Fruit fly (Drosophila melanogaster) whole organism, embryonic: ENCODE data around the gene Gr98c.

ENCODE experiments used
- B-H2 ChIP-seq: fragments of 200-800 bp; sonication (Bioruptor generic); optimal IDR thresholded peaks from 2 replicates; lab custom pipeline; 2018; ENCODE audit warnings: missing biosample characterization, mild to moderate bottlenecking, missing genetic modification characterization
- CG10147 ChIP-seq: fragments of 200-800 bp; sonication (Bioruptor generic); optimal IDR thresholded peaks from 2 replicates; lab custom pipeline; 2019; ENCODE audit warnings: missing biosample characterization, mild to moderate bottlenecking, missing genetic modification characterization, moderate library complexity
- CG10462 ChIP-seq: fragments of 200-800 bp; sonication (Bioruptor generic); optimal IDR thresholded peaks from 2 replicates; lab custom pipeline; 2016; ENCODE audit warnings: missing biosample characterization, missing genetic modification characterization
- CG10654 ChIP-seq: fragments of 200-800 bp; sonication (Bioruptor generic); optimal IDR thresholded peaks from 2 replicates; lab custom pipeline; 2016; ENCODE audit warnings: missing biosample characterization, missing genetic modification characterization
- CG12104 ChIP-seq: fragments of 200-800 bp; sonication (Bioruptor generic); optimal IDR thresholded peaks from 3 replicates; lab custom pipeline; 2016; ENCODE audit warnings: missing biosample characterization, missing genetic modification characterization
- CG12744 ChIP-seq: fragments of 200-800 bp; sonication (Bioruptor generic); optimal IDR thresholded peaks from 2 replicates; lab custom pipeline; 2016; ENCODE audit warnings: missing biosample characterization, missing genetic modification characterization
- CG1529 ChIP-seq: fragments of 200-800 bp; sonication (Bioruptor generic); optimal IDR thresholded peaks from 3 replicates; lab custom pipeline; 2018; ENCODE audit warnings: missing biosample characterization, missing genetic modification characterization
- CG16813 ChIP-seq: fragments of 200-800 bp; sonication (Bioruptor generic); IDR thresholded peaks from 3 replicates; pipeline ENCODE4 v1.3.6; 2022; ENCODE audit warnings: missing biosample characterization, missing genetic modification characterization; ENCODE audit not compliant: partially characterized antibody
- CG17802 ChIP-seq: fragments of 200-800 bp; sonication (Bioruptor generic); optimal IDR thresholded peaks from 2 replicates; lab custom pipeline; 2018; ENCODE audit warnings: missing biosample characterization, mild to moderate bottlenecking, missing genetic modification characterization, moderate library complexity
- CG1792 ChIP-seq: fragments of 200-800 bp; sonication (Bioruptor generic); optimal IDR thresholded peaks from 2 replicates; lab custom pipeline; 2016; ENCODE audit warnings: missing biosample characterization, missing genetic modification characterization
- CG18476 ChIP-seq: fragments of 200-800 bp; sonication (Bioruptor generic); optimal IDR thresholded peaks from 2 replicates; lab custom pipeline; 2016; ENCODE audit warnings: missing biosample characterization, mild to moderate bottlenecking, missing genetic modification characterization
- CG4707 ChIP-seq: fragments of 200-800 bp; sonication (Bioruptor generic); optimal IDR thresholded peaks from 2 replicates; lab custom pipeline; 2018; ENCODE audit warnings: missing biosample characterization, mild to moderate bottlenecking, missing genetic modification characterization, moderate library complexity
- CG4820 ChIP-seq: fragments of 200-800 bp; sonication (Bioruptor generic); optimal IDR thresholded peaks from 3 replicates; lab custom pipeline; 2016; ENCODE audit warnings: missing biosample characterization, missing genetic modification characterization
- CG4854 ChIP-seq: fragments of 200-800 bp; sonication (Bioruptor generic); optimal IDR thresholded peaks from 2 replicates; lab custom pipeline; 2016; ENCODE audit warnings: missing biosample characterization, missing genetic modification characterization, inconsistent platforms
- CG5953 ChIP-seq: fragments of 200-800 bp; sonication (Bioruptor generic); IDR thresholded peaks from 2 replicates; pipeline ENCODE4 v1.3.6; 2022; ENCODE audit warnings: missing biosample characterization, missing genetic modification characterization
- CG6175 ChIP-seq: fragments of 200-800 bp; sonication (Bioruptor generic); IDR thresholded peaks from 3 replicates; pipeline ENCODE4 v1.3.6; 2022; ENCODE audit warnings: missing biosample characterization, missing genetic modification characterization
- CG7357 ChIP-seq: fragments of 200-800 bp; sonication (Bioruptor generic); IDR thresholded peaks from 3 replicates; pipeline ENCODE4 v1.3.6; 2022; ENCODE audit warnings: missing biosample characterization, missing genetic modification characterization
- CG8290 ChIP-seq, 3 experiments: fragments of 200-800 bp; sonication (Bioruptor generic); optimal IDR thresholded peaks; 2 replicates each; lab custom pipeline; 2016 to 2019; ENCODE audit warnings: missing biosample characterization in 3 of 3, missing genetic modification characterization in 3 of 3, mild to moderate bottlenecking in 2 of 3, moderate library complexity in 1 of 3
- CG8359 ChIP-seq: fragments of 200-800 bp; sonication (Bioruptor generic); optimal IDR thresholded peaks from 2 replicates; lab custom pipeline; 2017; ENCODE audit warnings: missing biosample characterization, mild to moderate bottlenecking, missing genetic modification characterization, borderline replicate concordance
- Dip2 ChIP-seq: fragments of 200-800 bp; sonication (Bioruptor generic); IDR thresholded peaks from 2 replicates; pipeline ENCODE4 v1.3.6; 2022; ENCODE audit warnings: missing biosample characterization, missing genetic modification characterization
- Dll ChIP-seq: fragments of 200-800 bp; sonication (Bioruptor generic); IDR thresholded peaks from 4 replicates; pipeline ENCODE4 v1.3.6; 2022; ENCODE audit warnings: missing biosample characterization, missing genetic modification characterization; ENCODE audit not compliant: partially characterized antibody
- Elba2 ChIP-seq: fragments of 200-800 bp; sonication (Bioruptor generic); optimal IDR thresholded peaks from 3 replicates; lab custom pipeline; 2016; ENCODE audit warnings: missing biosample characterization, missing genetic modification characterization
- Fer2 ChIP-seq: fragments of 200-800 bp; sonication (Bioruptor generic); optimal IDR thresholded peaks from 2 replicates; lab custom pipeline; 2018; ENCODE audit warnings: missing biosample characterization, mild to moderate bottlenecking, missing genetic modification characterization, moderate library complexity
- H15 ChIP-seq: fragments of 200-800 bp; sonication (Bioruptor generic); IDR thresholded peaks from 3 replicates; pipeline ENCODE4 v1.3.6; 2022; ENCODE audit warnings: missing biosample characterization, missing genetic modification characterization
- HLH54F ChIP-seq: fragments of 200-800 bp; sonication (Bioruptor generic); optimal IDR thresholded peaks from 3 replicates; lab custom pipeline; 2016; ENCODE audit warnings: missing biosample characterization, missing genetic modification characterization
- Hey ChIP-seq: fragments of 200-800 bp; sonication (Bioruptor generic); optimal IDR thresholded peaks from 3 replicates; lab custom pipeline; 2018; ENCODE audit warnings: missing biosample characterization, mild to moderate bottlenecking, missing genetic modification characterization
- Hmx ChIP-seq: fragments of 200-800 bp; sonication (Bioruptor generic); optimal IDR thresholded peaks from 2 replicates; lab custom pipeline; 2016; ENCODE audit warnings: missing biosample characterization, missing genetic modification characterization
- Hr3 ChIP-seq: fragments of 200-800 bp; sonication (Bioruptor generic); optimal IDR thresholded peaks from 3 replicates; lab custom pipeline; 2016; ENCODE audit warnings: missing biosample characterization, missing genetic modification characterization
- Lpt ChIP-seq: fragments of >200 bp; optimal IDR thresholded peaks from 2 replicates; lab custom pipeline; 2018; ENCODE audit warnings: missing biosample characterization, missing genetic modification characterization
- Opbp ChIP-seq: fragments of 200-800 bp; sonication (Bioruptor generic); IDR thresholded peaks from 3 replicates; pipeline ENCODE4 v1.3.6; 2022; ENCODE audit warnings: missing biosample characterization, missing genetic modification characterization; ENCODE audit not compliant: partially characterized antibody
- Sin3A ChIP-seq: fragments of >200 bp; optimal IDR thresholded peaks from 2 replicates; lab custom pipeline; 2018
- Vsx1 ChIP-seq: fragments of 200-800 bp; sonication (Bioruptor generic); optimal IDR thresholded peaks from 2 replicates; lab custom pipeline; 2017; ENCODE audit warnings: missing biosample characterization, mild to moderate bottlenecking, missing genetic modification characterization, missing genetic modification reagents
- az2 ChIP-seq: fragments of 200-800 bp; sonication (Bioruptor generic); optimal IDR thresholded peaks from 3 replicates; lab custom pipeline; 2016; ENCODE audit warnings: missing biosample characterization, missing genetic modification characterization
- bowl ChIP-seq: fragments of 200-800 bp; sonication (Bioruptor generic); IDR thresholded peaks from 2 replicates; pipeline ENCODE4 v1.3.6; 2022; ENCODE audit warnings: missing biosample characterization, missing genetic modification characterization
- btn ChIP-seq: fragments of 200-800 bp; sonication (Bioruptor generic); optimal IDR thresholded peaks from 2 replicates; lab custom pipeline; 2016; ENCODE audit warnings: missing biosample characterization, missing genetic modification characterization
- dm ChIP-seq: fragments of 200-800 bp; sonication (Bioruptor generic); optimal IDR thresholded peaks from 3 replicates; lab custom pipeline; 2016; ENCODE audit warnings: missing biosample characterization, missing genetic modification characterization
- dpn ChIP-seq, 2 experiments: fragments of 200-800 bp; sonication (Bioruptor generic); optimal IDR thresholded peaks; 3 replicates each; lab custom pipeline; 2016; ENCODE audit warnings: missing biosample characterization in 2 of 2, missing genetic modification characterization in 2 of 2
- en ChIP-seq: fragments of 200-800 bp; sonication (Bioruptor generic); optimal IDR thresholded peaks from 2 replicates; lab custom pipeline; 2016; ENCODE audit warnings: missing biosample characterization, missing genetic modification characterization
- gce ChIP-seq: fragments of 200-800 bp; sonication (Bioruptor generic); IDR thresholded peaks from 3 replicates; pipeline ENCODE4 v1.3.6; 2022; ENCODE audit warnings: missing biosample characterization, missing genetic modification characterization
- gem ChIP-seq: fragments of 200-800 bp; sonication (Bioruptor generic); optimal IDR thresholded peaks from 2 replicates; lab custom pipeline; 2019; ENCODE audit warnings: missing biosample characterization, mild to moderate bottlenecking, missing genetic modification characterization, moderate library complexity
- grn ChIP-seq: fragments of 200-800 bp; sonication (Bioruptor generic); optimal IDR thresholded peaks from 3 replicates; lab custom pipeline; 2017; ENCODE audit warnings: missing biosample characterization, missing genetic modification characterization
- gro ChIP-seq: fragments of 200-800 bp; sonication (Bioruptor generic); optimal IDR thresholded peaks from 2 replicates; lab custom pipeline; 2016; ENCODE audit warnings: missing biosample characterization, missing genetic modification characterization
- inv ChIP-seq: fragments of 200-800 bp; sonication (Bioruptor generic); IDR thresholded peaks from 2 replicates; pipeline ENCODE4 v1.3.6; 2022; ENCODE audit warnings: missing biosample characterization, missing genetic modification characterization; ENCODE audit not compliant: partially characterized antibody
- pb ChIP-seq: fragments of 200-800 bp; sonication (Bioruptor generic); optimal IDR thresholded peaks from 3 replicates; lab custom pipeline; 2016; ENCODE audit warnings: missing biosample characterization, missing genetic modification characterization
- prd ChIP-seq, 3 experiments: fragments of >200 bp in 2 of 3; fragments of 200-800 bp in 1 of 3; sonication (Bioruptor generic) in 1 of 3; optimal IDR thresholded peaks in 2 of 3; IDR thresholded peaks in 1 of 3; 2 replicates in 2 of 3; 3 replicates in 1 of 3; pipeline versions ENCODE4 v1.3.6 to Lab custom; 2017 to 2022; ENCODE audit warnings: missing biosample characterization in 1 of 3, missing genetic modification characterization in 1 of 3
- row ChIP-seq: fragments of 200-800 bp; sonication (Bioruptor generic); IDR thresholded peaks from 3 replicates; pipeline ENCODE4 v1.3.6; 2022; ENCODE audit warnings: missing biosample characterization, missing genetic modification characterization
- sisA ChIP-seq: fragments of 200-800 bp; sonication (Bioruptor generic); IDR thresholded peaks from 2 replicates; pipeline ENCODE4 v1.3.6; 2022; ENCODE audit warnings: missing biosample characterization, missing genetic modification characterization
- sob ChIP-seq: fragments of 200-800 bp; sonication (Bioruptor generic); IDR thresholded peaks from 2 replicates; pipeline ENCODE4 v1.3.6; 2022; ENCODE audit warnings: missing biosample characterization, missing genetic modification characterization
- vvl ChIP-seq: fragments of 200-800 bp; sonication (Bioruptor generic); IDR thresholded peaks from 2 replicates; pipeline ENCODE4 v1.3.6; 2022; ENCODE audit warnings: missing biosample characterization, missing genetic modification characterization
- yki ChIP-seq: fragments of >200 bp; optimal IDR thresholded peaks from 3 replicates; lab custom pipeline; 2018

The Gr98c gene

dm6 chr3R:27553921-27554320 is 9.7 kb downstream of the Gr98c start (continued):
- TF ChIP-seq Fer2 (tag; lab: Kevin White, UChicago) (no peak), CG1792 (GFP tag; lab: Kevin White, UChicago) (no peak), CG16813 (GFP tag; lab: Robert Waterston, UW) (no peak), bowl (GFP tag; lab: Robert Waterston, UW) (no peak), yki (lab: Kevin White, UChicago) (no peak)

dm6 chr3R:27554964-27555363 is 10.7 kb downstream of the Gr98c start:
- TF ChIP-seq az2 (GFP tag; lab: Kevin White, UChicago): peak; percentile 81
- 0 out of 2 replicates have a peak, but pooled peaks have one; percentile 43 for TF ChIP-seq CG5953 (GFP tag; lab: Robert Waterston, UW)
- peak; percentile 71 for TF ChIP-seq Hr3
- TF ChIP-seq gem (tag; lab: Kevin White, UChicago): peak; percentile 89
- TF ChIP-seq sisA (GFP tag; lab: Robert Waterston, UW): peak; percentile 74
- TF ChIP-seq Elba2 (GFP tag; lab: Kevin White, UChicago): no peak
- peak; percentile 54 for TF ChIP-seq CG17802
- TF ChIP-seq pb (GFP tag; lab: Kevin White, UChicago): peak; percentile 27
- TF ChIP-seq CG4854 (GFP tag; lab: Kevin White, UChicago): peak; percentile 25
- TF ChIP-seq CG18476 (GFP tag; lab: Kevin White, UChicago): peak; percentile 67
- no peak for TF ChIP-seq inv (GFP tag; lab: Robert Waterston, UW)
- TF ChIP-seq Dll (GFP tag; lab: Robert Waterston, UW): no peak
- peak; percentile 84 for TF ChIP-seq row (GFP tag; lab: Robert Waterston, UW)
- peak; percentile 86 for TF ChIP-seq vvl (GFP tag; lab: Robert Waterston, UW)
- peak; percentile 85 for TF ChIP-seq Vsx1 (GFP tag; lab: Kevin White, UChicago)
- peak; percentile 69 for TF ChIP-seq CG10654
- TF ChIP-seq HLH54F (GFP tag; lab: Kevin White, UChicago): peak; percentile 55
- peak; percentile 15 for TF ChIP-seq CG8290 (GFP tag; optimal IDR thresholded peaks at IDR 0.05; lab: Kevin White, UChicago)
- no peak for TF ChIP-seq CG8290 (tag; optimal IDR thresholded peaks at IDR 0.05; lab: Kevin White, UChicago)
- TF ChIP-seq Lpt (GFP tag; lab: Kevin White, UChicago): no peak
- TF ChIP-seq H15 (GFP tag; lab: Robert Waterston, UW): peak; percentile 78
- no peak for TF ChIP-seq Opbp (GFP tag; lab: Robert Waterston, UW)
- TF ChIP-seq gro (GFP tag; lab: Kevin White, UChicago): peak; percentile 42
- TF ChIP-seq CG6175 (GFP tag; lab: Robert Waterston, UW): no peak
- TF ChIP-seq Hey: peak; percentile 19
- peak; percentile 55 for TF ChIP-seq CG12744 (GFP tag; lab: Kevin White, UChicago)
- peak; percentile 79 for TF ChIP-seq sob
- peak; percentile 8 for TF ChIP-seq btn
- no peak for TF ChIP-seq prd (optimal IDR thresholded peaks at IDR 0.05; lab: Kevin White, UChicago)
- peak; percentile 84 for TF ChIP-seq prd (GFP tag; IDR thresholded peaks at IDR 0.05; lab: Robert Waterston, UW)
- TF ChIP-seq Dip2 (GFP tag; lab: Robert Waterston, UW): no peak
- peak; percentile 75 for TF ChIP-seq CG8359
- peak; percentile 61 for TF ChIP-seq CG12104
- TF ChIP-seq gce (GFP tag; lab: Robert Waterston, UW): peak; percentile 65; the same call in 2 of the 3 replicates
- peak; percentile 79 for TF ChIP-seq CG1529 (GFP tag; lab: Kevin White, UChicago)
- peak; percentile 71 for TF ChIP-seq CG4707 (GFP tag; lab: Kevin White, UChicago)
- peak; percentile 70 to 84 for TF ChIP-seq dpn (GFP tag; optimal IDR thresholded peaks at IDR 0.05; lab: Kevin White, UChicago)
- peak; percentile 63 for TF ChIP-seq CG10147 (GFP tag; lab: Kevin White, UChicago)
- TF ChIP-seq CG10462: peak; percentile 76
- peak; percentile 81 for TF ChIP-seq CG4820
- no peak for TF ChIP-seq Hmx (GFP tag; lab: Kevin White, UChicago)
- no peak for TF ChIP-seq Sin3A (lab: Kevin White, UChicago)
- peak; percentile 68; the same call in 2 of the 3 replicates for TF ChIP-seq CG7357 (GFP tag; lab: Robert Waterston, UW)
- no peak for TF ChIP-seq grn
- peak; percentile 65 for TF ChIP-seq en
- peak; percentile 68 for TF ChIP-seq dm (GFP tag; lab: Kevin White, UChicago)
- TF ChIP-seq B-H2 (GFP tag; lab: Kevin White, UChicago): no peak
